Worm (Caenorhabditis elegans) whole organism, young adult: ENCODE measurements around the gene eri-3.

Source experiments
- F55B11.4 ChIP-seq: sonication (generic microtip); optimal IDR thresholded peaks from 2 replicates; lab custom pipeline; 2016; ENCODE audit warnings: missing compliant biosample characterization, missing genetic modification characterization, borderline replicate concordance; ENCODE audit not compliant: insufficient read depth
- K11D2.4 ChIP-seq: fragments of 200-800 bp; sonication (Bioruptor generic); IDR thresholded peaks from 2 replicates; pipeline ENCODE4 v1.3.6; 2022; ENCODE audit warnings: missing genetic modification reagents, missing genetic modification characterization, missing compliant biosample characterization
- Y56A3A.18 ChIP-seq: fragments of 200-800 bp; sonication (Bioruptor generic); IDR thresholded peaks from 2 replicates; pipeline ENCODE4 v1.3.6; 2022; ENCODE audit warnings: missing genetic modification reagents, missing genetic modification characterization, missing compliant biosample characterization
- akir-1 ChIP-seq: fragments of 200-800 bp; sonication (Bioruptor generic); optimal IDR thresholded peaks from 2 replicates; lab custom pipeline; 2018; ENCODE audit warnings: mild to moderate bottlenecking, missing genetic modification characterization, moderate library complexity, missing compliant biosample characterization
- atf-7 ChIP-seq: sonication (generic microtip); optimal IDR thresholded peaks from 2 replicates; lab custom pipeline; 2017; ENCODE audit warnings: mild to moderate bottlenecking, missing genetic modification characterization, missing compliant biosample characterization
- athp-1 ChIP-seq: sonication (generic microtip); optimal IDR thresholded peaks from 2 replicates; lab custom pipeline; 2017; ENCODE audit warnings: mild to moderate bottlenecking, missing genetic modification characterization, missing compliant biosample characterization
- attf-3 ChIP-seq: fragments of 200-800 bp; sonication (Bioruptor generic); conservative IDR thresholded peaks from 2 replicates; pipeline ENCODE4 v1.3.6; 2022; ENCODE audit warnings: missing genetic modification reagents, missing genetic modification characterization, missing compliant biosample characterization
- attf-5 ChIP-seq: fragments of 200-800 bp; sonication (Bioruptor generic); optimal IDR thresholded peaks from 2 replicates; lab custom pipeline; 2018; ENCODE audit warnings: mild to moderate bottlenecking, missing genetic modification characterization, missing compliant biosample characterization
- attf-6 ChIP-seq: fragments of 200-800 bp; sonication (Bioruptor generic); IDR thresholded peaks from 2 replicates; pipeline ENCODE4 v1.3.6; 2022; ENCODE audit warnings: missing genetic modification reagents, missing genetic modification characterization, missing compliant biosample characterization
- bed-1 ChIP-seq: fragments of 200-800 bp; sonication (Bioruptor generic); IDR thresholded peaks from 2 replicates; pipeline ENCODE4 v1.3.6; 2022; ENCODE audit warnings: missing genetic modification reagents, missing genetic modification characterization, missing compliant biosample characterization
- die-1 ChIP-seq: sonication (generic microtip); optimal IDR thresholded peaks from 2 replicates; lab custom pipeline; 2016; ENCODE audit warnings: missing genotype, mild to moderate bottlenecking, missing genetic modification characterization, missing compliant biosample characterization
- ekl-4 ChIP-seq: fragments of 200-800 bp; sonication (Bioruptor generic); IDR thresholded peaks from 2 replicates; pipeline ENCODE4 v1.3.6; 2022; ENCODE audit warnings: missing genetic modification reagents, missing genetic modification characterization, missing compliant biosample characterization
- fkh-3 ChIP-seq: sonication (generic microtip); optimal IDR thresholded peaks from 2 replicates; lab custom pipeline; 2016; ENCODE audit warnings: mild to moderate bottlenecking, missing genetic modification characterization, missing compliant biosample characterization
- gei-17 ChIP-seq: fragments of 200-800 bp; sonication (Bioruptor generic); optimal IDR thresholded peaks from 2 replicates; lab custom pipeline; 2018; ENCODE audit warnings: mild to moderate bottlenecking, missing genetic modification characterization, missing compliant biosample characterization
- lin-54 ChIP-seq: fragments of 200-800 bp; sonication (Bioruptor generic); optimal IDR thresholded peaks from 2 replicates; lab custom pipeline; 2018; ENCODE audit warnings: mild to moderate bottlenecking, missing genetic modification characterization, missing compliant biosample characterization
- madf-10 ChIP-seq: sonication (generic microtip); optimal IDR thresholded peaks from 2 replicates; lab custom pipeline; 2016; ENCODE audit warnings: mild to moderate bottlenecking, missing genetic modification characterization, missing compliant biosample characterization
- madf-6 ChIP-seq: fragments of 200-800 bp; sonication (Bioruptor generic); IDR thresholded peaks from 2 replicates; pipeline ENCODE4 v1.3.6; 2022; ENCODE audit warnings: missing genetic modification reagents, missing genetic modification characterization, missing compliant biosample characterization
- mxl-1 ChIP-seq: sonication (generic microtip); optimal IDR thresholded peaks from 2 replicates; lab custom pipeline; 2016; ENCODE audit warnings: missing genetic modification characterization, missing compliant biosample characterization
- nhr-80 ChIP-seq: sonication (generic microtip); optimal IDR thresholded peaks from 2 replicates; lab custom pipeline; 2016; ENCODE audit warnings: missing genetic modification characterization, missing compliant biosample characterization
- rpc-1 ChIP-seq, 2 experiments: fragments of 150-350 bp in 1 of 2; sonication (generic microtip) in 1 of 2; optimal IDR thresholded peaks; 2 replicates each; lab custom pipeline; 2014 to 2018; ENCODE audit warnings: missing biosample characterization in 1 of 2, missing genetic modification characterization in 1 of 2, missing genetic modification reagents in 1 of 2, missing genotype in 1 of 2
- sdz-38 ChIP-seq: sonication (generic microtip); optimal IDR thresholded peaks from 2 replicates; lab custom pipeline; 2016; ENCODE audit warnings: missing genotype, missing genetic modification characterization, missing compliant biosample characterization
- sea-2 ChIP-seq: fragments of 200-800 bp; sonication (Bioruptor generic); IDR thresholded peaks from 2 replicates; pipeline ENCODE4 v1.3.6; 2022; ENCODE audit warnings: missing genetic modification characterization, missing compliant biosample characterization
- tlf-1 ChIP-seq: fragments of 200-800 bp; sonication (Bioruptor generic); optimal IDR thresholded peaks from 2 replicates; lab custom pipeline; 2018; ENCODE audit warnings: mild to moderate bottlenecking, missing genetic modification characterization, missing compliant biosample characterization

eri-3 gene

DNA sequence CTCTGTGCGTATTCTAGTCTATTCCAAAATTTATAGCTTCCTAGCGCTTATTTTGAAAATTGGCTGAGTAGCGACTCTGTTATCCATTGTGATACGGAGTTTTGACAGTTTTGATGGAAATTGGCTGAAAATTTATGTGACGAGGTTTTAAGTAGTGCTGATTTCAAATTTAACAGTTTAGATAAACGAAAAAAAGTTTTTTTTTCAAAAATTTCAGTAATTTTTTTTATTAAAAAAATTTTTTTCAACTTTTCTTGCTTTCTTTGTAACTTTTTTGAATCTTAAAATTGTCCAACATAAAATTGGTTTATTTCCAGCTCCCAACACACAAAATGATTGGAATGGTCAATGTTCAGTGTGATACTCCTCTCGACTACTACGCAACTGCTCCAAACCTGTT, 39.9 kb downstream of the eri-3 start, which contains the start of gene T23F4.2:
Gene T23F4.2 (plus strand): TSS at position 301 of the 400 bp plus-strand sequence.
- no peak for TF ChIP-seq akir-1 (GFP tag; lab: Kevin White, UChicago)
- TF ChIP-seq madf-6 (GFP tag; lab: Robert Waterston, UW): no peak
- no peak for TF ChIP-seq fkh-3 (tag; lab: Kevin White, UChicago)
- no peak for TF ChIP-seq attf-6
- TF ChIP-seq K11D2.4: no peak
- no peak for TF ChIP-seq sea-2
- no peak for TF ChIP-seq attf-3
- TF ChIP-seq bed-1 (GFP tag; lab: Robert Waterston, UW): no peak
- TF ChIP-seq rpc-1 (optimal IDR thresholded peaks at IDR 0.05; lab: Kevin White, UChicago): no peak
- TF ChIP-seq rpc-1 (tag; optimal IDR thresholded peaks at IDR 0.05; lab: Kevin White, UChicago): no peak
- TF ChIP-seq Y56A3A.18 (GFP tag; lab: Robert Waterston, UW): no peak
- TF ChIP-seq attf-5 (GFP tag; lab: Kevin White, UChicago): no peak
- no peak for TF ChIP-seq sdz-38 (tag; lab: Kevin White, UChicago)
- TF ChIP-seq ekl-4 (GFP tag; lab: Robert Waterston, UW): no peak

DNA sequence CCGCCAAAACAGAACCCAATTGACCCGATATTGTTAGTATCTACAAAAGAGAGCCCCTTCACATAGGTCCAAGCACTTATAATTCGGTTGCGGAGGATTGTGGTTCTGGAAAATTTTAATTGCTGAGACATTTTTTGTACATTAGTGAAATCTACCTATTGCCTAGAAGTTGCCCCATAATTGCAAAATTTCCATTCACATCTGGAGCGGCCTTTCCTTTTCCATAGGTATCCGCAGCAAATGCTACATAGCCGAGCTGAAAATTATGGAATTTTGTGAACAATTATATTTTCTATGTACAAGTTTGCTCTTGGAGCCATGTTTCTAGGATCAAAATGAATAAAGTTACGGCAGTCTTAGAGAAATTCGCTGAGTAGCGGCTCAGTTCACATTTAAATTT, 47.5 kb downstream of the eri-3 start:
- TF ChIP-seq F55B11.4 (tag; lab: Kevin White, UChicago) (no peak), athp-1 (tag; lab: Kevin White, UChicago) (no peak), die-1 (tag; lab: Kevin White, UChicago) (no peak), gei-17 (GFP tag; lab: Kevin White, UChicago) (no peak), rpc-1 (optimal IDR thresholded peaks at IDR 0.05; lab: Kevin White, UChicago) (no peak), rpc-1 (tag; optimal IDR thresholded peaks at IDR 0.05; lab: Kevin White, UChicago) (no peak), atf-7 (tag; lab: Kevin White, UChicago) (no peak), madf-10 (tag; lab: Kevin White, UChicago) (no peak), mxl-1 (tag; lab: Kevin White, UChicago) (no peak), tlf-1 (no peak)

DNA sequence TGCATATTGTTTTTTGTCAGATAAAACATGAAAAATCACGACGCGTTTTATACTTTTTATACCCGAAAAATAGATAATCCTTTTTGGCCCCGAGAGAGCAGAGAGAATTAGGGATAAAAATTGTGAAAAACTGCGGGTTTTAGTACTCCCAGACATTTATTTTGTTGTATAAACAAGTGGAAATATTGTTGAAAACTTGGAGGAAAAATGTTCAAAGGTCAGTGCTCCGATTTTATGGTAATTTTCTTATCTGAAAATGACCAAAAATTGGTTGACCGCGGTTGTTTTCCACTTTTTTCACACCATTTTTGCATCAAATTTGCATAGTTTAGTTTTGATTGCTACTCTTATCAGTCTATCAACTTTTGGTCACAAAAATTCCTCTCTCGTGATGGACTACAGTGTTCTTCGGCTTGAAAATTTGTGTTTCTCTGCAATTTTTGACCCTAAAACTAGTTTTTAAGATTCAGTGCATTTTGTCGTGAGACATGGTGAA, 48.8 kb downstream of the eri-3 start, which contains the start of gene dlhd-1:
Gene dlhd-1 (minus strand): TSS at position 51 of the 496 bp plus-strand sequence.
- TF ChIP-seq lin-54 (GFP tag; lab: Kevin White, UChicago) (no peak), nhr-80 (tag; lab: Kevin White, UChicago) (peak; percentile 14)
